Worm (Caenorhabditis elegans): ENCODE measurements around the gene math-13.

The math-13 gene

ce11 chrII:1893912-1894311 lies 18.2 kb downstream of the math-13 start, which contains the start of gene C16C4.1:
C16C4.1 (plus strand) TSS chrII:1894212.
- TF ChIP-seq ama-1 (optimal IDR thresholded peaks at IDR 0.05) (no peak), daf-8 (GFP tag; IDR thresholded peaks at IDR 0.05) (no peak)

ce11 chrII:1895278-1895677 lies 19.5 kb downstream of the math-13 start, which contains the start of gene C46F9.5:
C46F9.5 (plus strand) TSS chrII:1895578.
- TF ChIP-seq ZK546.5 (tag; optimal IDR thresholded peaks at IDR 0.05) (no peak), lsy-2 (tag; optimal IDR thresholded peaks at IDR 0.05) (no peak), mes-2 (tag; optimal IDR thresholded peaks at IDR 0.05; ENCODE audit: poor library complexity, severe bottlenecking) (no peak), T26A8.4 (GFP tag; IDR thresholded peaks at IDR 0.05) (no peak), duxl-1 (tag; optimal IDR thresholded peaks at IDR 0.05; ENCODE audit: poor library complexity) (no peak), nhr-42 (GFP tag; IDR thresholded peaks at IDR 0.05) (no peak), dpl-1 (GFP tag; optimal IDR thresholded peaks at IDR 0.05) (no peak), Y48G9A.11 (GFP tag; IDR thresholded peaks at IDR 0.05) (no peak), Y75B8A.6 (GFP tag; IDR thresholded peaks at IDR 0.05) (no peak), nhr-77 (tag; optimal IDR thresholded peaks at IDR 0.05) (no peak), ctbp-1 (GFP tag; IDR thresholded peaks at IDR 0.05) (no peak), skn-1 (tag; optimal IDR thresholded peaks at IDR 0.05) (no peak), attf-4 (tag; optimal IDR thresholded peaks at IDR 0.05) (no peak), arid-1 (GFP tag; conservative IDR thresholded peaks at IDR 0.05) (no peak)

ce11 chrII:1895762-1896161 lies 20.0 kb downstream of the math-13 start, which contains the start of gene math-25:
math-25 (plus strand) TSS chrII:1896062.
- TF ChIP-seq cey-2 (tag; optimal IDR thresholded peaks at IDR 0.05; ENCODE audit: borderline replicate concordance, insufficient read depth) = no peak
- TF ChIP-seq nhr-42 (GFP tag; IDR thresholded peaks at IDR 0.05) = no peak
- no peak for TF ChIP-seq ZK546.5 (tag; optimal IDR thresholded peaks at IDR 0.05)
- TF ChIP-seq mdt-29 (GFP tag; IDR thresholded peaks at IDR 0.05) = no peak
- TF ChIP-seq ctbp-1 (GFP tag; IDR thresholded peaks at IDR 0.05) = no peak

- no peak for TF ChIP-seq nhr-25 (tag; optimal IDR thresholded peaks at IDR 0.05; ENCODE audit: borderline replicate concordance, insufficient read depth)
- TF ChIP-seq madf-5 (GFP tag; IDR thresholded peaks at IDR 0.05) = no peak
- TF ChIP-seq madf-9 (GFP tag; conservative IDR thresholded peaks at IDR 0.05) = no peak
- TF ChIP-seq F26F4.8 (GFP tag; conservative IDR thresholded peaks at IDR 0.05) = no peak
- no peak for TF ChIP-seq daf-19 (GFP tag; conservative IDR thresholded peaks at IDR 0.05)
- peak in 1 of 2 experiments; percentile 30 for TF ChIP-seq unc-62 (GFP tag; optimal IDR thresholded peaks at IDR 0.05 in 1 of 2)
- no peak for TF ChIP-seq unc-62 (tag; optimal IDR thresholded peaks at IDR 0.05)
- TF ChIP-seq dmd-9 (GFP tag; IDR thresholded peaks at IDR 0.05) = no peak
- TF ChIP-seq snpc-1.2 (GFP tag; IDR thresholded peaks at IDR 0.05) = no peak
- TF ChIP-seq ctbp-1 (GFP tag; IDR thresholded peaks at IDR 0.05) = no peak
- no peak for TF ChIP-seq set-16 (GFP tag; IDR thresholded peaks at IDR 0.05)
- no peak for TF ChIP-seq daf-16 (GFP tag; optimal IDR thresholded peaks at IDR 0.05)
- peak; percentile 60 for TF ChIP-seq daf-16 (tag; optimal IDR thresholded peaks at IDR 0.05)
- TF ChIP-seq ceh-20 (GFP tag; IDR thresholded peaks at IDR 0.05) = no peak
- TF ChIP-seq spr-1 (tag; optimal IDR thresholded peaks at IDR 0.05) = no peak
- no peak for TF ChIP-seq unc-39 (tag; optimal IDR thresholded peaks at IDR 0.05)
- TF ChIP-seq ZK337.2 (GFP tag; IDR thresholded peaks at IDR 0.05) = no peak
- peak; percentile 8 for TF ChIP-seq pqm-1 (tag; optimal IDR thresholded peaks at IDR 0.05)
- TF ChIP-seq aha-1 (tag) = no peak
Observed at ce11 chrII:1897936-1898335, 22.2 kb downstream of the math-13 start, which contains the start of gene C46F9.6. C46F9.6 (plus strand) TSS chrII:1898236.

All from whole organism, L4 larva.